Fruit fly (Drosophila melanogaster): ENCODE data around the gene CG9727.

The CG9727 gene

dm6 chr3R:6467646-6468350 is 11.3 kb upstream of the CG9727 start (continued):
- TF ChIP-seq usp (GFP tag; optimal IDR thresholded peaks at IDR 0.05) (no peak), CG17361 (GFP tag; IDR thresholded peaks at IDR 0.05) (peak; percentile 31; the same call in 1 of the 3 replicates), Dp (GFP tag; optimal IDR thresholded peaks at IDR 0.05) (no peak), CG2120 (GFP tag; optimal IDR thresholded peaks at IDR 0.05) (peak; percentile 44), fd3F (GFP tag; optimal IDR thresholded peaks at IDR 0.05) (no peak), Oaz (GFP tag; IDR thresholded peaks at IDR 0.05) (no peak), ATbp (GFP tag; optimal IDR thresholded peaks at IDR 0.05) (peak; percentile 1), CG9437 (GFP tag; optimal IDR thresholded peaks at IDR 0.05) (peak; percentile 56), CG1529 (GFP tag; optimal IDR thresholded peaks at IDR 0.05) (peak; percentile 66), phol (tag; optimal IDR thresholded peaks at IDR 0.05) (peak; percentile 69), Ets65A (GFP tag) (peak; percentile 69), CG12299 (tag; optimal IDR thresholded peaks at IDR 0.05) (peak; percentile 46), CG12219 (GFP tag; optimal IDR thresholded peaks at IDR 0.05) (peak; percentile 67), Hsf (GFP tag; optimal IDR thresholded peaks at IDR 0.05) (peak; percentile 52), CG8290 (GFP tag; optimal IDR thresholded peaks at IDR 0.05) (no peak), CG8290 (tag; optimal IDR thresholded peaks at IDR 0.05) (peak in 1 of 2 experiments; percentile 15), az2 (GFP tag; optimal IDR thresholded peaks at IDR 0.05) (peak; percentile 44), E2f2 (GFP tag; IDR thresholded peaks at IDR 0.05) (peak; percentile 41; the same call in 1 of the 2 replicates), Ssrp (tag; optimal IDR thresholded peaks at IDR 0.05) (peak; percentile 79), CG2202 (tag; optimal IDR thresholded peaks at IDR 0.05) (peak; percentile 44), PHDP (tag; optimal IDR thresholded peaks at IDR 0.05) (peak; percentile 67), gem (tag; optimal IDR thresholded peaks at IDR 0.05) (peak; percentile 86), CG18262 (tag; optimal IDR thresholded peaks at IDR 0.05) (peak; percentile 13), sens (GFP tag) (peak; percentile 87), Blimp-1 (GFP tag; optimal IDR thresholded peaks at IDR 0.05) (peak; percentile 10), ewg (GFP tag; optimal IDR thresholded peaks at IDR 0.05) (peak; percentile 48), CG31441 (GFP tag; IDR thresholded peaks at IDR 0.05) (peak; percentile 22; the same call in 1 of the 2 replicates), lilli (GFP tag; optimal IDR thresholded peaks at IDR 0.05) (peak; percentile 41), CG10321 (GFP tag; IDR thresholded peaks at IDR 0.05) (no peak), grau (tag; optimal IDR thresholded peaks at IDR 0.05) (peak; percentile 82), scrt (GFP tag; optimal IDR thresholded peaks at IDR 0.05) (peak; percentile 15), CG7839 (tag; optimal IDR thresholded peaks at IDR 0.05) (peak; percentile 76), CG1792 (GFP tag; optimal IDR thresholded peaks at IDR 0.05) (no peak), nmo (GFP tag; optimal IDR thresholded peaks at IDR 0.05) (peak; percentile 90), Dek (tag; optimal IDR thresholded peaks at IDR 0.05) (peak; percentile 31), CG10366 (GFP tag; IDR thresholded peaks at IDR 0.05) (peak; percentile 21; the same call in 1 of the 2 replicates), gro (GFP tag; optimal IDR thresholded peaks at IDR 0.05) (no peak), CG12236 (GFP tag; optimal IDR thresholded peaks at IDR 0.05) (peak; percentile 30), CG8924 (tag; optimal IDR thresholded peaks at IDR 0.05) (peak; percentile 62), dm (GFP tag; optimal IDR thresholded peaks at IDR 0.05) (peak; percentile 4), Med (GFP tag) (peak; percentile 87), CG13296 (GFP tag; optimal IDR thresholded peaks at IDR 0.05) (peak; percentile 37), yki (optimal IDR thresholded peaks at IDR 0.05) (no peak), Hr51 (GFP tag; optimal IDR thresholded peaks at IDR 0.05) (peak in 1 of 2 experiments; percentile 82), CG13775 (GFP tag; optimal IDR thresholded peaks at IDR 0.05) (peak; percentile 31), sim (GFP tag; IDR thresholded peaks at IDR 0.05) (no peak), Atf6 (GFP tag; IDR thresholded peaks at IDR 0.05) (peak; percentile 42; the same call in 1 of the 2 replicates), CG11398 (GFP tag; optimal IDR thresholded peaks at IDR 0.05) (peak; percentile 23), bsh (GFP tag; optimal IDR thresholded peaks at IDR 0.05) (peak in 1 of 2 experiments; percentile 85), ash1 (GFP tag; optimal IDR thresholded peaks at IDR 0.05) (no peak)

All from whole organism, embryonic.